Fruit fly (Drosophila melanogaster): Measurements from ENCODE around the gene CG7366.

CG7366 gene

dm6 chr3L:8186627-8187396 lies 15.4 kb downstream of the CG7366 start, which contains the start of the genes ERR and Atg18a:
TSS of gene ERR (minus strand) at chr3L:8186671.
TSS of gene Atg18a (plus strand) at chr3L:8186857.
- TF ChIP-seq noc (tag; optimal IDR thresholded peaks at IDR 0.05), result peak; percentile 89

dm6 chr3L:8185263-8186227 lies 16.7 kb downstream of the CG7366 start:
- peak; percentile 91 for TF ChIP-seq noc (tag; optimal IDR thresholded peaks at IDR 0.05)

dm6 chr3L:8180464-8181137 lies 21.6 kb downstream of the CG7366 start, which contains the start of the genes mthl7 and Uxs:
TSS of gene mthl7 (minus strand) at chr3L:8180514.
TSS of gene Uxs (plus strand) at chr3L:8180923.
- no peak for TF ChIP-seq noc (tag; optimal IDR thresholded peaks at IDR 0.05)

- peak; percentile 52 for TF ChIP-seq noc (tag; optimal IDR thresholded peaks at IDR 0.05)
Observed at dm6 chr3L:8177795-8178564, 24.2 kb downstream of the CG7366 start, which contains the start of gene Nmt. TSS of gene Nmt (minus strand) at chr3L:8178429.

- no peak for TF ChIP-seq noc (tag; optimal IDR thresholded peaks at IDR 0.05)
Observed at dm6 chr3L:8175818-8176217, 26.4 kb downstream of the CG7366 start, which contains the start of gene RecQ4. TSS of gene RecQ4 (minus strand) at chr3L:8175978.

dm6 chr3L:8165436-8165835 lies 36.8 kb downstream of the CG7366 start, which contains the start of gene CG13675:
TSS of gene CG13675 (minus strand) at chr3L:8165518.
- no peak for TF ChIP-seq noc (tag; optimal IDR thresholded peaks at IDR 0.05)

- TF ChIP-seq noc (tag; optimal IDR thresholded peaks at IDR 0.05), result no peak
Observed at dm6 chr3L:8159724-8160422, 42.3 kb downstream of the CG7366 start, which contains the start of gene CG43886. TSS of gene CG43886 (minus strand) at chr3L:8159774.

- TF ChIP-seq noc (tag; optimal IDR thresholded peaks at IDR 0.05), result no peak
Observed at dm6 chr3L:8158715-8159380, 43.4 kb downstream of the CG7366 start, which contains the start of gene CG42445. TSS of gene CG42445 (minus strand) at chr3L:8158900.

dm6 chr3L:8157079-8157478 lies 45.1 kb downstream of the CG7366 start:
- TF ChIP-seq noc (tag; optimal IDR thresholded peaks at IDR 0.05), result no peak

dm6 chr3L:8156199-8156598 lies 46.0 kb downstream of the CG7366 start:
- TF ChIP-seq noc (tag; optimal IDR thresholded peaks at IDR 0.05), result no peak

- TF ChIP-seq noc (tag; optimal IDR thresholded peaks at IDR 0.05), result no peak
Observed at dm6 chr3L:8155324-8155723, 46.9 kb downstream of the CG7366 start.

dm6 chr3L:8154544-8154943 lies 47.7 kb downstream of the CG7366 start:
- TF ChIP-seq noc (tag; optimal IDR thresholded peaks at IDR 0.05), result no peak

- no peak for TF ChIP-seq noc (tag; optimal IDR thresholded peaks at IDR 0.05)
Observed at dm6 chr3L:8153206-8153996, 48.8 kb downstream of the CG7366 start.

Measured in whole organism, larva.